Worm (Caenorhabditis elegans) whole organism, midembryonic: ENCODE measurements around the gene crb-3.

Experiments used
- T22C8.4 ChIP-seq: fragments of 200-800 bp; sonication (Bioruptor generic); IDR thresholded peaks from 2 replicates; pipeline ENCODE4 v1.3.6; 2022; ENCODE audit warnings: missing genetic modification characterization, missing compliant biosample characterization
- cog-1 ChIP-seq: sonication (generic microtip); optimal IDR thresholded peaks from 2 replicates; lab custom pipeline; 2016; ENCODE audit warnings: missing genetic modification characterization, missing compliant biosample characterization
- flt-1 ChIP-seq: fragments of 200-800 bp; sonication (Bioruptor generic); IDR thresholded peaks from 2 replicates; pipeline ENCODE4 v1.3.6; 2022; ENCODE audit warnings: missing genetic modification characterization, missing compliant biosample characterization
- ref-1 ChIP-seq: fragments of 200-800 bp; sonication (Bioruptor generic); conservative IDR thresholded peaks from 2 replicates; pipeline ENCODE4 v1.3.6; 2022; ENCODE audit warnings: missing genetic modification reagents, missing genetic modification characterization, missing compliant biosample characterization
- tab-1 ChIP-seq: fragments of 200-800 bp; sonication (Bioruptor generic); IDR thresholded peaks from 2 replicates; pipeline ENCODE4 v1.3.6; 2022; ENCODE audit warnings: missing genetic modification characterization, missing compliant biosample characterization
- ztf-23 ChIP-seq: fragments of 200-800 bp; sonication (Bioruptor generic); IDR thresholded peaks from 2 replicates; pipeline ENCODE4 v1.3.6; 2022; ENCODE audit warnings: missing genetic modification reagents, missing genetic modification characterization, missing compliant biosample characterization
- ztf-29 ChIP-seq: fragments of 200-800 bp; sonication (Bioruptor generic); IDR thresholded peaks from 2 replicates; pipeline ENCODE4 v1.3.6; 2022; ENCODE audit warnings: missing genetic modification reagents, missing genetic modification characterization, missing compliant biosample characterization

- TF ChIP-seq ref-1 (GFP tag; lab: Robert Waterston, UW), result no peak
- no peak for TF ChIP-seq ztf-29
- no peak for TF ChIP-seq cog-1 (tag; lab: Kevin White, UChicago)
- no peak for TF ChIP-seq tab-1 (GFP tag; lab: Robert Waterston, UW)
- TF ChIP-seq flt-1 (GFP tag; lab: Robert Waterston, UW), result no peak
- no peak for TF ChIP-seq ztf-23 (GFP tag; lab: Robert Waterston, UW)
- no peak for TF ChIP-seq T22C8.4 (GFP tag; lab: Robert Waterston, UW)
Observed at ce11 chrX:9243257-9243656, 39.7 kb downstream of the crb-3 start, which contains the start of gene gpa-12.
